Worm (Caenorhabditis elegans) whole organism, L1 larva: ENCODE results near the gene C07C7.1.

Experiments used
- C04F5.9 ChIP-seq: sonication (generic microtip); optimal IDR thresholded peaks from 2 replicates; lab custom pipeline; 2016; ENCODE audit warnings: missing genetic modification characterization, missing compliant biosample characterization
- Y116A8C.19 ChIP-seq: sonication (generic microtip); optimal IDR thresholded peaks from 2 replicates; lab custom pipeline; 2016; ENCODE audit warnings: missing compliant biosample characterization, missing genetic modification characterization, borderline replicate concordance
- aha-1 ChIP-seq: fragments of 150-350 bp; optimal IDR thresholded peaks from 2 replicates; lab custom pipeline; 2014; ENCODE audit warnings: missing biosample characterization, missing genetic modification characterization
- alr-1 ChIP-seq: fragments of 200-800 bp; sonication (Bioruptor generic); optimal IDR thresholded peaks from 2 replicates; lab custom pipeline; 2018; ENCODE audit warnings: borderline replicate concordance, mild to moderate bottlenecking, missing genetic modification characterization, missing compliant biosample characterization
- blmp-1 ChIP-seq: fragments of 150-350 bp; optimal IDR thresholded peaks from 2 replicates; lab custom pipeline; 2014; ENCODE audit warnings: missing biosample characterization, missing genetic modification characterization
- ceh-63 ChIP-seq: fragments of 200-800 bp; sonication (Bioruptor generic); optimal IDR thresholded peaks from 2 replicates; lab custom pipeline; 2018; ENCODE audit warnings: mild to moderate bottlenecking, missing genetic modification characterization, missing compliant biosample characterization
- ceh-8 ChIP-seq: fragments of 200-800 bp; sonication (Bioruptor generic); optimal IDR thresholded peaks from 2 replicates; lab custom pipeline; 2018; ENCODE audit warnings: mild to moderate bottlenecking, missing genetic modification characterization, moderate library complexity, missing compliant biosample characterization
- ceh-82 ChIP-seq, 3 experiments: fragments of 150-350 bp in 1 of 3; sonication (generic microtip) in 2 of 3; optimal IDR thresholded peaks; 2 replicates each; lab custom pipeline; 2014 to 2017; ENCODE audit warnings: missing biosample characterization in 3 of 3, missing genetic modification characterization in 3 of 3
- dsc-1 ChIP-seq: sonication (generic microtip); optimal IDR thresholded peaks from 2 replicates; lab custom pipeline; 2016; ENCODE audit warnings: mild to moderate bottlenecking, missing genetic modification characterization, missing compliant biosample characterization
- efl-1 ChIP-seq, 4 experiments: fragments of 150-350 bp; optimal IDR thresholded peaks in 3 of 4; peaks in 1 of 4; 1 replicate in 1 of 4; 2 replicates in 3 of 4; lab custom pipeline; 2014; ENCODE audit warnings: missing biosample characterization in 2 of 4, missing genetic modification characterization in 2 of 4, missing genetic modification reagents in 2 of 4
- egl-13 ChIP-seq: sonication (generic microtip); optimal IDR thresholded peaks from 2 replicates; lab custom pipeline; 2016; ENCODE audit warnings: missing genotype, missing genetic modification reagents, missing genetic modification characterization, missing compliant biosample characterization
- elt-2 ChIP-seq: sonication (generic microtip); optimal IDR thresholded peaks from 2 replicates; lab custom pipeline; 2016; ENCODE audit warnings: missing genetic modification characterization, mild to moderate bottlenecking, inconsistent platforms, missing compliant biosample characterization, missing genetic modification reagents
- ets-5 ChIP-seq: fragments of 200-800 bp; sonication (Bioruptor generic); IDR thresholded peaks from 2 replicates; pipeline ENCODE4 v1.3.6; 2022; ENCODE audit warnings: missing genetic modification characterization, missing compliant biosample characterization
- fkh-10 ChIP-seq: sonication (generic microtip); optimal IDR thresholded peaks from 2 replicates; lab custom pipeline; 2017; ENCODE audit warnings: missing biosample characterization, missing genetic modification reagents, missing genetic modification characterization
- fkh-4 ChIP-seq: sonication (generic microtip); optimal IDR thresholded peaks from 2 replicates; lab custom pipeline; 2016; ENCODE audit warnings: missing compliant biosample characterization, missing genetic modification characterization, borderline replicate concordance
- hlh-17 ChIP-seq: fragments of 200-800 bp; sonication (Bioruptor generic); optimal IDR thresholded peaks from 2 replicates; lab custom pipeline; 2018; ENCODE audit warnings: missing genetic modification characterization, mild to moderate bottlenecking, missing compliant biosample characterization, moderate library complexity, borderline replicate concordance
- irx-1 ChIP-seq: sonication (generic microtip); optimal IDR thresholded peaks from 2 replicates; lab custom pipeline; 2016; ENCODE audit warnings: missing genetic modification characterization, missing compliant biosample characterization
- lin-14 ChIP-seq: fragments of 200-800 bp; sonication (Bioruptor generic); optimal IDR thresholded peaks from 2 replicates; lab custom pipeline; 2018; ENCODE audit warnings: mild to moderate bottlenecking, missing genetic modification characterization, moderate library complexity, missing compliant biosample characterization
- lin-15B ChIP-seq: fragments of 150-350 bp; sonication (generic microtip); optimal IDR thresholded peaks from 3 replicates; lab custom pipeline; 2014; ENCODE audit warnings: missing biosample characterization, missing genetic modification characterization
- lin-35 ChIP-seq, 2 experiments: fragments of 150-350 bp; optimal IDR thresholded peaks; 2 replicates each; lab custom pipeline; 2014; ENCODE audit warnings: missing biosample characterization in 2 of 2, missing genetic modification characterization in 2 of 2, missing genetic modification reagents in 2 of 2
- lin-39 ChIP-seq: fragments of 150-350 bp; optimal IDR thresholded peaks from 2 replicates; lab custom pipeline; 2014; ENCODE audit warnings: missing biosample characterization, missing genetic modification reagents, missing genetic modification characterization
- lsy-2 ChIP-seq, 2 experiments: fragments of 150-350 bp; optimal IDR thresholded peaks; 2 replicates each; lab custom pipeline; 2014; ENCODE audit warnings: missing biosample characterization in 2 of 2, missing genetic modification characterization in 2 of 2
- mab-9 ChIP-seq: fragments of 200-800 bp; sonication (Bioruptor generic); IDR thresholded peaks from 2 replicates; pipeline ENCODE4 v1.3.6; 2022; ENCODE audit warnings: missing genetic modification reagents, missing genetic modification characterization, missing compliant biosample characterization
- mdl-1 ChIP-seq, 2 experiments: fragments of 150-350 bp; optimal IDR thresholded peaks; 2 replicates each; lab custom pipeline; 2014 to 2017; ENCODE audit warnings: missing biosample characterization in 2 of 2, missing genetic modification characterization in 2 of 2, inconsistent platforms in 1 of 2
- mef-2 ChIP-seq: fragments of 150-350 bp; optimal IDR thresholded peaks from 2 replicates; lab custom pipeline; 2014; ENCODE audit warnings: missing biosample characterization, missing genetic modification characterization
- nhr-20 ChIP-seq: sonication (generic microtip); optimal IDR thresholded peaks from 2 replicates; lab custom pipeline; 2016; ENCODE audit warnings: mild to moderate bottlenecking, missing genetic modification characterization, missing compliant biosample characterization
- nhr-47 ChIP-seq: sonication (generic microtip); optimal IDR thresholded peaks from 2 replicates; lab custom pipeline; 2016; ENCODE audit warnings: mild to moderate bottlenecking, missing genetic modification characterization, moderate library complexity, missing compliant biosample characterization
- nhr-71 ChIP-seq: sonication (generic microtip); optimal IDR thresholded peaks from 2 replicates; lab custom pipeline; 2016; ENCODE audit warnings: mild to moderate bottlenecking, missing genetic modification characterization, moderate library complexity, missing compliant biosample characterization
- pax-3 ChIP-seq: fragments of 200-800 bp; sonication (Bioruptor generic); optimal IDR thresholded peaks from 2 replicates; lab custom pipeline; 2018; ENCODE audit warnings: mild to moderate bottlenecking, missing genetic modification characterization, moderate library complexity, missing compliant biosample characterization
- rnt-1 ChIP-seq: sonication (generic microtip); optimal IDR thresholded peaks from 2 replicates; lab custom pipeline; 2016; ENCODE audit warnings: mild to moderate bottlenecking, missing genetic modification characterization, moderate library complexity, missing compliant biosample characterization
- sup-37 ChIP-seq: fragments of 200-800 bp; sonication (Bioruptor generic); optimal IDR thresholded peaks from 2 replicates; lab custom pipeline; 2018; ENCODE audit warnings: mild to moderate bottlenecking, missing genetic modification characterization, missing compliant biosample characterization
- swsn-7 ChIP-seq: sonication (generic microtip); optimal IDR thresholded peaks from 2 replicates; lab custom pipeline; 2016; ENCODE audit warnings: missing genetic modification characterization, missing compliant biosample characterization
- unc-130 ChIP-seq: fragments of 150-350 bp; optimal IDR thresholded peaks from 2 replicates; lab custom pipeline; 2017; ENCODE audit warnings: missing biosample characterization, missing genetic modification characterization, inconsistent platforms
- unc-30 ChIP-seq: sonication (generic microtip); optimal IDR thresholded peaks from 2 replicates; lab custom pipeline; 2017; ENCODE audit warnings: missing biosample characterization, missing genetic modification characterization
- xbp-1 ChIP-seq: sonication (generic microtip); optimal IDR thresholded peaks from 2 replicates; lab custom pipeline; 2016; ENCODE audit warnings: missing genetic modification characterization, missing compliant biosample characterization
- zag-1 ChIP-seq: fragments of 150-350 bp; optimal IDR thresholded peaks from 2 replicates; lab custom pipeline; 2014; ENCODE audit warnings: missing biosample characterization, missing genetic modification characterization
- ztf-11 ChIP-seq, 2 experiments: sonication (generic microtip); optimal IDR thresholded peaks; 2 replicates each; lab custom pipeline; 2016 to 2017; ENCODE audit warnings: missing genetic modification characterization in 2 of 2, missing biosample characterization in 1 of 2, missing compliant biosample characterization in 1 of 2

The C07C7.1 gene

ce11 chrIV:9210841-9211240, 26.2 kb downstream of the C07C7.1 start:
- TF ChIP-seq efl-1 (optimal IDR thresholded peaks at IDR 0.05; lab: Kevin White, UChicago), result no peak
- peak in 1 of 2 experiments; percentile 63 for TF ChIP-seq efl-1 (GFP tag; optimal IDR thresholded peaks at IDR 0.05 in 1 of 2; lab: Kevin White, UChicago)
- TF ChIP-seq swsn-7 (tag; lab: Kevin White, UChicago), result no peak
- no peak for TF ChIP-seq elt-2 (tag; lab: Kevin White, UChicago)
- TF ChIP-seq ceh-63, result no peak
- TF ChIP-seq ceh-82 (tag; optimal IDR thresholded peaks at IDR 0.05; lab: Kevin White, UChicago), result no peak
- TF ChIP-seq aha-1, result no peak
- TF ChIP-seq, all 84 proteins: peak for 1

ce11 chrIV:9212121-9212520, 27.5 kb downstream of the C07C7.1 start, which contains the start of gene C46C2.6:
TSS of gene C46C2.6 (plus strand) at chrIV:9212421.
- no peak for TF ChIP-seq sup-37 (GFP tag; lab: Kevin White, UChicago)
- no peak for TF ChIP-seq nhr-20 (tag; lab: Kevin White, UChicago)
- TF ChIP-seq rnt-1, result no peak
- no peak for TF ChIP-seq efl-1 (optimal IDR thresholded peaks at IDR 0.05; lab: Kevin White, UChicago)
- TF ChIP-seq efl-1 (GFP tag; optimal IDR thresholded peaks at IDR 0.05 in 1 of 2; lab: Kevin White, UChicago), result peak in 1 of 2 experiments; percentile 34
- no peak for TF ChIP-seq unc-30 (tag; lab: Kevin White, UChicago)
- TF ChIP-seq mef-2 (tag; lab: Kevin White, UChicago), result no peak
- TF ChIP-seq blmp-1, result peak; percentile 40
- no peak for TF ChIP-seq lin-15B

DNA sequence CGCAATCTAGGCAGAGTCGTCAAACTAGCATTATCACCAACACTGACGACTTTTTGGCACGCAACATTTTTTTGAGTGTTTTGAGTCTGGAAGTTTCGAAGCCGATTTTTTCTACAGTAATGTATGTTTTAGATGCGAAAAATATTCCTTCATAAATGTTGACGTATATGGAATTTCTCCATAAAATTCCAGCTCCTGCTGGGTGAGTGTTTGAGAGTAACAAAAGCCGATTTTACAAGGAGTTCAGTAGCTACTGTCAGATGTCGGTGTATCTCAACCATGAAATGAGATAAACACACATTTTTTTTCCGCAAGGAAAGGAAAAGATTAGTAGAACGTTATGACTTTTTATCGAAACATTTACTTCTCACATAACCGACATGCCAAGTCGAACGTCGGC, 30.2 kb downstream of the C07C7.1 start:
- TF ChIP-seq hlh-17 (GFP tag; lab: Kevin White, UChicago) (no peak), lin-14 (GFP tag; lab: Kevin White, UChicago) (no peak), lsy-2 (tag; optimal IDR thresholded peaks at IDR 0.05; lab: Kevin White, UChicago) (no peak), sup-37 (GFP tag; lab: Kevin White, UChicago) (no peak), unc-130 (tag; lab: Kevin White, UChicago) (no peak), nhr-71 (tag; lab: Kevin White, UChicago) (no peak), ets-5 (GFP tag; lab: Robert Waterston, UW) (no peak), irx-1 (tag; lab: Kevin White, UChicago) (no peak), blmp-1 (no peak), mdl-1 (tag; optimal IDR thresholded peaks at IDR 0.05; lab: Kevin White, UChicago) (no peak), alr-1 (tag; lab: Kevin White, UChicago) (no peak), fkh-10 (GFP tag; lab: Kevin White, UChicago) (no peak), zag-1 (tag; lab: Kevin White, UChicago) (no peak), lin-35 (GFP tag; optimal IDR thresholded peaks at IDR 0.05; lab: Kevin White, UChicago) (no peak)

DNA sequence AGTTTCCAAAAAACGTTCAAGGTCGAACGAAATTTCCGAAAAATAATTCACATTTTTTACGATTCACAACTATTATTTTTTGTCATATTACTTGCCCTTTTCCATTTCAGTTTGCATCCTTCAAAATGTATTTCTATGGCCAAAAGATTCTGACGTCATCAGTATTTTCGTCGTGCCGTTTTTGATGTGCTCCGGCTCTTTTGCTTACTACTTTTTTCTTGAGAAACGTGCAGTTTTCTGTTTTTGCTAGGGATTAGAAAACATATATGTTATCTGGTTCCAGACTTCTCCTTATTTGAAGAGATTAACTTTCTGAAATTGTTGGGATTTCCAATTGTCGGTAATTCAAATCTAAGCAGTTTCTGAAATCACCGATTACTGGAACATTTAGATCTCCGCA, 31.2 kb downstream of the C07C7.1 start:
- peak; percentile 32 for TF ChIP-seq dsc-1
- TF ChIP-seq unc-130 (tag; lab: Kevin White, UChicago), result no peak
- no peak for TF ChIP-seq lin-39 (tag; lab: Kevin White, UChicago)
- TF ChIP-seq nhr-71 (tag; lab: Kevin White, UChicago), result no peak
- TF ChIP-seq Y116A8C.19 (tag; lab: Kevin White, UChicago), result no peak
- peak; percentile 33 for TF ChIP-seq lin-14 (GFP tag; lab: Kevin White, UChicago)
- TF ChIP-seq pax-3, result peak; percentile 31
- no peak for TF ChIP-seq fkh-4
- no peak for TF ChIP-seq mab-9
- no peak for TF ChIP-seq nhr-47 (tag; lab: Kevin White, UChicago)
- no peak for TF ChIP-seq blmp-1
- no peak for TF ChIP-seq xbp-1
- TF ChIP-seq ceh-8 (GFP tag; lab: Kevin White, UChicago), result no peak
- peak; percentile 27 for TF ChIP-seq egl-13
- TF ChIP-seq fkh-10 (GFP tag; lab: Kevin White, UChicago), result no peak
- no peak for TF ChIP-seq C04F5.9 (tag; lab: Kevin White, UChicago)
- no peak for TF ChIP-seq ceh-63
- no peak for TF ChIP-seq ztf-11 (tag; optimal IDR thresholded peaks at IDR 0.05; lab: Kevin White, UChicago)
- TF ChIP-seq, all 84 proteins: peak for 4
